Worm (Caenorhabditis elegans) whole organism, late embryonic: ENCODE data around the gene F13A2.3.

ENCODE experiments used
- F13H6.1 ChIP-seq: sonication (generic microtip); optimal IDR thresholded peaks from 2 replicates; lab custom pipeline; 2016; ENCODE audit warnings: missing genetic modification characterization, missing compliant biosample characterization
- K09A11.1 ChIP-seq: sonication (generic microtip); optimal IDR thresholded peaks from 2 replicates; lab custom pipeline; 2017; ENCODE audit warnings: antibody characterized with exemption, mild to moderate bottlenecking, missing genetic modification characterization, missing compliant biosample characterization; ENCODE audit not compliant: insufficient read depth
- ceh-22 ChIP-seq: sonication (generic microtip); optimal IDR thresholded peaks from 2 replicates; lab custom pipeline; 2017; ENCODE audit warnings: missing biosample characterization, missing genetic modification characterization
- ceh-48 ChIP-seq: sonication (generic microtip); optimal IDR thresholded peaks from 2 replicates; lab custom pipeline; 2016; ENCODE audit warnings: missing genetic modification characterization, inconsistent platforms, missing compliant biosample characterization
- ceh-6 ChIP-seq: fragments of 200-800 bp; sonication (Bioruptor generic); optimal IDR thresholded peaks from 2 replicates; lab custom pipeline; 2018; ENCODE audit warnings: mild to moderate bottlenecking, missing genetic modification characterization, missing compliant biosample characterization
- dve-1 ChIP-seq: sonication (generic microtip); optimal IDR thresholded peaks from 2 replicates; lab custom pipeline; 2017; ENCODE audit warnings: antibody characterized with exemption, mild to moderate bottlenecking, missing genetic modification characterization, missing compliant biosample characterization
- eyg-1 ChIP-seq: sonication (generic microtip); optimal IDR thresholded peaks from 2 replicates; lab custom pipeline; 2016; ENCODE audit warnings: missing genotype, missing genetic modification characterization, missing compliant biosample characterization
- hlh-15 ChIP-seq: sonication (generic microtip); optimal IDR thresholded peaks from 2 replicates; lab custom pipeline; 2016; ENCODE audit warnings: missing genetic modification characterization, missing compliant biosample characterization
- nfya-1 ChIP-seq: sonication (generic microtip); optimal IDR thresholded peaks from 2 replicates; lab custom pipeline; 2017; ENCODE audit warnings: missing genetic modification characterization, mild to moderate bottlenecking, missing compliant biosample characterization, antibody characterized with exemption, moderate library complexity
- npax-4 ChIP-seq: sonication (generic microtip); optimal IDR thresholded peaks from 2 replicates; lab custom pipeline; 2016; ENCODE audit warnings: missing genetic modification characterization, missing compliant biosample characterization
- pag-3 ChIP-seq: sonication (generic microtip); optimal IDR thresholded peaks from 2 replicates; lab custom pipeline; 2016; ENCODE audit warnings: missing compliant biosample characterization, missing genetic modification characterization, borderline replicate concordance
- tbx-2 ChIP-seq: sonication (generic microtip); optimal IDR thresholded peaks from 2 replicates; lab custom pipeline; 2016; ENCODE audit warnings: missing genetic modification characterization, missing compliant biosample characterization
- tbx-7 ChIP-seq: sonication (generic microtip); optimal IDR thresholded peaks from 2 replicates; lab custom pipeline; 2016; ENCODE audit warnings: missing genotype, missing genetic modification characterization, missing compliant biosample characterization

DNA sequence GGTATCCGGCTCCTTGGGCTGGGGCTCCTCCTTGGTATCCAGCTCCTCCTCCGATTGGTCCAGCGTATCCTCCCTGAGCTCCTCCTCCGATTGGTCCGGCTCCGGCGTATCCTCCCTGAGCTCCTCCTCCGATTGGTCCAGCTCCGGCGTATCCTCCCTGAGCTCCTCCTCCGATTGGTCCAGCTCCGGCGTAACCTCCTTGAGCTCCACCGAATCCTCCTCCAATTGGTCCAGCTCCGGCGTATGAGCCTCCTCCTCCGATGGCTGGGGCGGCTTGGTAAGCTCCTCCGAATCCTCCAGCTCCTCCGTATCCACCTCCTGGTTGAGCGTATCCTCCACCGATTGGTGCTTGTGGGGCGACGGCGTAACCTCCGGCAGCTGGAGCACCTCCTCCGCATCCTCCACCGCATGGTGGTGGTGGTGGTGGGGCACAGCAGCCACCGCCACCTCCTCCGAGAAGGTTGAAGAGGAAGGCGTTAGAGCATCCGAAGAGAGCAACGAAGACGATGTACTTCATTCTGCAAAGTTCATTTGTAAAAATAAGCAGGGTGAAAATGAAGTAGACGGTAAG is 39.3 kb upstream of the F13A2.3 start, which contains the start of gene Y47D7A.13:
- no peak for TF ChIP-seq tbx-7 (tag; lab: Kevin White, UChicago)
- TF ChIP-seq tbx-2 (tag; lab: Kevin White, UChicago), result no peak
- TF ChIP-seq K09A11.1, result no peak
- TF ChIP-seq F13H6.1 (tag; lab: Kevin White, UChicago), result no peak
- no peak for TF ChIP-seq pag-3 (tag; lab: Kevin White, UChicago)
- no peak for TF ChIP-seq nfya-1
- no peak for TF ChIP-seq ceh-6 (GFP tag; lab: Kevin White, UChicago)
- no peak for TF ChIP-seq ceh-22 (tag; lab: Kevin White, UChicago)
- TF ChIP-seq hlh-15 (tag; lab: Kevin White, UChicago), result no peak
- no peak for TF ChIP-seq dve-1 (tag; lab: Kevin White, UChicago)
- no peak for TF ChIP-seq ceh-48 (tag; lab: Kevin White, UChicago)
- no peak for TF ChIP-seq npax-4 (tag; lab: Kevin White, UChicago)
- no peak for TF ChIP-seq eyg-1
